Fruit fly (Drosophila melanogaster) whole organism, prepupa: ENCODE results near the gene yellow-f2.
A peak's percentile ranks its signal among the peaks of the same experiment; 100 is the strongest.

ENCODE experiments used
- CG10631 ChIP-seq: fragments of 200-800 bp; sonication (Bioruptor generic); optimal IDR thresholded peaks from 2 replicates; lab custom pipeline; 2016; ENCODE audit warnings: missing biosample characterization, missing genetic modification characterization
- CG10669 ChIP-seq: fragments of 200-800 bp; sonication (Bioruptor generic); optimal IDR thresholded peaks from 3 replicates; lab custom pipeline; 2018; ENCODE audit warnings: missing biosample characterization, mild to moderate bottlenecking, missing genetic modification characterization, moderate library complexity
- CG11294 ChIP-seq: fragments of 200-800 bp; sonication (Bioruptor generic); IDR thresholded peaks from 2 replicates; pipeline ENCODE4 v1.3.6; 2022; ENCODE audit warnings: missing biosample characterization, missing genetic modification characterization
- CG11762 ChIP-seq: fragments of 200-800 bp; sonication (Bioruptor generic); optimal IDR thresholded peaks from 3 replicates; lab custom pipeline; 2016; ENCODE audit warnings: missing biosample characterization, missing genetic modification characterization; ENCODE audit not compliant: insufficient read depth
- CG11902 ChIP-seq: fragments of 200-800 bp; sonication (Bioruptor generic); optimal IDR thresholded peaks from 3 replicates; lab custom pipeline; 2016; ENCODE audit warnings: missing biosample characterization, missing genetic modification characterization
- CG15336 ChIP-seq: fragments of 200-800 bp; sonication (Bioruptor generic); IDR thresholded peaks from 2 replicates; pipeline ENCODE4 v1.3.6; 2022; ENCODE audit warnings: missing biosample characterization, missing genetic modification characterization
- CG1621 ChIP-seq: fragments of 200-800 bp; sonication (Bioruptor generic); optimal IDR thresholded peaks from 3 replicates; lab custom pipeline; 2018; ENCODE audit warnings: missing biosample characterization, mild to moderate bottlenecking, missing genetic modification characterization
- CG16779 ChIP-seq: fragments of 200-800 bp; sonication (Bioruptor generic); optimal IDR thresholded peaks from 3 replicates; lab custom pipeline; 2017; ENCODE audit warnings: missing biosample characterization, mild to moderate bottlenecking, missing genetic modification characterization
- CG3032 ChIP-seq: fragments of 200-800 bp; optimal IDR thresholded peaks from 2 replicates; lab custom pipeline; 2019; ENCODE audit warnings: missing biosample characterization, mild to moderate bottlenecking, missing genetic modification characterization, moderate library complexity
- CG31627 ChIP-seq: fragments of 200-800 bp; sonication (Bioruptor generic); optimal IDR thresholded peaks from 3 replicates; lab custom pipeline; 2016; ENCODE audit warnings: missing biosample characterization, missing genetic modification characterization
- CG34406 ChIP-seq: fragments of 200-800 bp; sonication (Bioruptor generic); optimal IDR thresholded peaks from 3 replicates; lab custom pipeline; 2016; ENCODE audit warnings: missing biosample characterization, missing genetic modification characterization
- CG3919 ChIP-seq: fragments of 200-800 bp; sonication (Bioruptor generic); optimal IDR thresholded peaks from 3 replicates; lab custom pipeline; 2016; ENCODE audit warnings: missing biosample characterization, missing genetic modification characterization
- CG4318 ChIP-seq: fragments of 200-800 bp; sonication (Bioruptor generic); optimal IDR thresholded peaks from 3 replicates; lab custom pipeline; 2017; ENCODE audit warnings: missing biosample characterization, mild to moderate bottlenecking, missing genetic modification characterization
- CG6792 ChIP-seq: fragments of 200-800 bp; sonication (Bioruptor generic); optimal IDR thresholded peaks from 3 replicates; lab custom pipeline; 2016; ENCODE audit warnings: missing biosample characterization, missing genetic modification characterization
- CG6808 ChIP-seq: fragments of 200-800 bp; sonication (Bioruptor generic); optimal IDR thresholded peaks from 3 replicates; lab custom pipeline; 2017; ENCODE audit warnings: missing biosample characterization, missing genetic modification characterization, mild to moderate bottlenecking, moderate library complexity, missing genetic modification reagents
- CG7368 ChIP-seq: fragments of 200-800 bp; sonication (Bioruptor generic); optimal IDR thresholded peaks from 3 replicates; lab custom pipeline; 2016; ENCODE audit warnings: missing biosample characterization, missing genetic modification characterization
- CG8119 ChIP-seq: fragments of 200-800 bp; sonication (Bioruptor generic); IDR thresholded peaks from 3 replicates; pipeline ENCODE4 v1.3.6; 2022; ENCODE audit warnings: missing biosample characterization, missing genetic modification characterization
- CG8319 ChIP-seq: fragments of 200-800 bp; sonication (Bioruptor generic); optimal IDR thresholded peaks from 3 replicates; lab custom pipeline; 2016; ENCODE audit warnings: missing biosample characterization, missing genetic modification characterization
- CG8632 ChIP-seq: fragments of 200-800 bp; sonication (Bioruptor generic); optimal IDR thresholded peaks from 3 replicates; lab custom pipeline; 2016; ENCODE audit warnings: missing biosample characterization, missing genetic modification characterization
- Eip75B ChIP-seq: fragments of 200-800 bp; sonication (Bioruptor generic); optimal IDR thresholded peaks from 3 replicates; lab custom pipeline; 2016; ENCODE audit warnings: missing biosample characterization, missing genetic modification characterization
- Eip78C ChIP-seq: fragments of 200-800 bp; sonication (Bioruptor generic); peaks from one replicate; lab custom pipeline; 2016; ENCODE audit warnings: missing biosample characterization, missing genetic modification characterization
- Eip93F ChIP-seq: fragments of 200-800 bp; sonication (Bioruptor generic); optimal IDR thresholded peaks from 2 replicates; lab custom pipeline; 2016; ENCODE audit warnings: missing biosample characterization, mild to moderate bottlenecking, missing genetic modification characterization
- Ets96B ChIP-seq: fragments of 200-800 bp; optimal IDR thresholded peaks from 2 replicates; lab custom pipeline; 2019; ENCODE audit warnings: missing biosample characterization, mild to moderate bottlenecking, missing genetic modification characterization, moderate library complexity
- Gug ChIP-seq: fragments of 200-800 bp; sonication (Bioruptor generic); IDR thresholded peaks from 2 replicates; pipeline ENCODE4 v1.3.6; 2022; ENCODE audit warnings: missing biosample characterization, missing genetic modification characterization
- Lpt ChIP-seq: fragments of 200-800 bp; sonication (Bioruptor generic); optimal IDR thresholded peaks from 3 replicates; lab custom pipeline; 2016; ENCODE audit warnings: missing biosample characterization, missing genetic modification characterization
- OdsH ChIP-seq: fragments of 200-800 bp; sonication (Bioruptor generic); optimal IDR thresholded peaks from 3 replicates; lab custom pipeline; 2016; ENCODE audit warnings: missing biosample characterization, missing genetic modification characterization
- Smox ChIP-seq: fragments of 200-800 bp; sonication (Bioruptor generic); optimal IDR thresholded peaks from 3 replicates; lab custom pipeline; 2016; ENCODE audit warnings: missing biosample characterization, missing genetic modification characterization
- Sox102F ChIP-seq: fragments of 200-800 bp; sonication (Bioruptor generic); optimal IDR thresholded peaks from 2 replicates; lab custom pipeline; 2016; ENCODE audit warnings: missing biosample characterization, mild to moderate bottlenecking, missing genetic modification characterization
- Sox15 ChIP-seq: fragments of 200-800 bp; sonication (Bioruptor generic); optimal IDR thresholded peaks from 3 replicates; lab custom pipeline; 2016; ENCODE audit warnings: missing biosample characterization, missing genetic modification characterization
- achi ChIP-seq: fragments of 200-800 bp; sonication (Bioruptor generic); optimal IDR thresholded peaks from 3 replicates; lab custom pipeline; 2016; ENCODE audit warnings: missing biosample characterization, missing genetic modification characterization
- acj6 ChIP-seq: fragments of 200-800 bp; sonication (Bioruptor generic); optimal IDR thresholded peaks from 3 replicates; lab custom pipeline; 2016; ENCODE audit warnings: missing biosample characterization, missing genetic modification characterization
- cyc ChIP-seq: fragments of 200-800 bp; sonication (Bioruptor generic); optimal IDR thresholded peaks from 3 replicates; lab custom pipeline; 2016; ENCODE audit warnings: missing biosample characterization, missing genetic modification characterization
- dac ChIP-seq: fragments of 200-800 bp; sonication (Bioruptor generic); optimal IDR thresholded peaks from 2 replicates; lab custom pipeline; 2017; ENCODE audit warnings: missing biosample characterization, mild to moderate bottlenecking, missing genetic modification characterization
- dsx ChIP-seq: fragments of 200-800 bp; optimal IDR thresholded peaks from 3 replicates; lab custom pipeline; 2019; ENCODE audit warnings: missing biosample characterization, mild to moderate bottlenecking, missing genetic modification characterization, moderate library complexity; ENCODE audit not compliant: poor library complexity, severe bottlenecking
- eg ChIP-seq: fragments of 200-800 bp; sonication (Bioruptor generic); IDR thresholded peaks from 3 replicates; pipeline ENCODE4 v1.3.6; 2022; ENCODE audit warnings: missing biosample characterization, missing genetic modification characterization
- fd59A ChIP-seq: fragments of 200-800 bp; sonication (Bioruptor generic); optimal IDR thresholded peaks from 2 replicates; lab custom pipeline; 2017; ENCODE audit warnings: missing biosample characterization, mild to moderate bottlenecking, missing genetic modification characterization, missing genetic modification reagents
- fd85E ChIP-seq: fragments of 200-800 bp; sonication (Bioruptor generic); optimal IDR thresholded peaks from 3 replicates; lab custom pipeline; 2016; ENCODE audit warnings: missing biosample characterization, missing genetic modification characterization
- fkh ChIP-seq: fragments of 200-800 bp; sonication (Bioruptor generic); optimal IDR thresholded peaks from 3 replicates; lab custom pipeline; 2017; ENCODE audit warnings: missing biosample characterization, mild to moderate bottlenecking, missing genetic modification characterization, moderate library complexity
- net ChIP-seq: fragments of 200-800 bp; sonication (Bioruptor generic); optimal IDR thresholded peaks from 3 replicates; lab custom pipeline; 2016; ENCODE audit warnings: missing biosample characterization, missing genetic modification characterization
- pdm3 ChIP-seq: fragments of 200-800 bp; sonication (Bioruptor generic); optimal IDR thresholded peaks from 3 replicates; lab custom pipeline; 2016; ENCODE audit warnings: missing biosample characterization, missing genetic modification characterization
- salr ChIP-seq, 2 experiments: fragments of 200-800 bp; sonication (Bioruptor generic); optimal IDR thresholded peaks; 3 replicates each; lab custom pipeline; 2016 to 2018; ENCODE audit warnings: missing biosample characterization in 2 of 2, missing genetic modification characterization in 2 of 2, mild to moderate bottlenecking in 1 of 2
- spab ChIP-seq: fragments of 200-800 bp; sonication (Bioruptor generic); optimal IDR thresholded peaks from 2 replicates; lab custom pipeline; 2017; ENCODE audit warnings: missing biosample characterization, mild to moderate bottlenecking, missing genetic modification characterization, missing genetic modification reagents
- ss ChIP-seq, 2 experiments: fragments of 200-800 bp; sonication (Bioruptor generic); optimal IDR thresholded peaks; 2 replicates in 1 of 2; 3 replicates in 1 of 2; lab custom pipeline; 2017 to 2018; ENCODE audit warnings: mild to moderate bottlenecking in 2 of 2, missing biosample characterization in 2 of 2, missing genetic modification characterization in 2 of 2, moderate library complexity in 1 of 2
- svp ChIP-seq: fragments of 200-800 bp; sonication (Bioruptor generic); peaks from one replicate; lab custom pipeline; 2016; ENCODE audit warnings: missing biosample characterization, missing genetic modification characterization
- topi ChIP-seq: fragments of 200-800 bp; sonication (Bioruptor generic); optimal IDR thresholded peaks from 3 replicates; lab custom pipeline; 2016; ENCODE audit warnings: missing biosample characterization, missing genetic modification characterization
- vri ChIP-seq: fragments of 200-800 bp; sonication (Bioruptor generic); optimal IDR thresholded peaks from 3 replicates; lab custom pipeline; 2016; ENCODE audit warnings: missing biosample characterization, mild to moderate bottlenecking, missing genetic modification characterization

Gene yellow-f2

dm6 chr3R:12982982-12983633 lies 11.8 kb downstream of the yellow-f2 start:
- TF ChIP-seq Lpt (GFP tag; lab: Kevin White, UChicago) = no peak
- TF ChIP-seq eg = peak; percentile 55; the same call in 2 of the 3 replicates
- peak; percentile 36 for TF ChIP-seq vri (GFP tag; lab: Kevin White, UChicago)
- peak; percentile 13; the same call in 1 of the 3 replicates for TF ChIP-seq CG8119 (GFP tag; lab: Robert Waterston, UW)
- no peak for TF ChIP-seq CG31627 (GFP tag; lab: Kevin White, UChicago)
- TF ChIP-seq CG15336 = peak; percentile 41; the same call in 1 of the 2 replicates
- peak; percentile 36 for TF ChIP-seq svp
- peak; percentile 45 for TF ChIP-seq fkh (GFP tag; lab: Kevin White, UChicago)

- peak; percentile 66 for TF ChIP-seq acj6 (GFP tag; lab: Kevin White, UChicago)
- peak; percentile 65 for TF ChIP-seq topi (GFP tag; lab: Kevin White, UChicago)
- TF ChIP-seq svp = peak; percentile 51
- no peak for TF ChIP-seq CG8319 (GFP tag; lab: Kevin White, UChicago)
- TF ChIP-seq CG34406 = peak; percentile 54
- 0 out of 2 replicates have a peak, but pooled peaks have one; percentile 17 for TF ChIP-seq CG11294
- TF ChIP-seq fkh (GFP tag; lab: Kevin White, UChicago) = peak; percentile 85
- TF ChIP-seq CG4318 (GFP tag; lab: Kevin White, UChicago) = peak; percentile 68
- TF ChIP-seq CG15336 = peak; percentile 50
- peak; percentile 63 for TF ChIP-seq Ets96B
- TF ChIP-seq salr (GFP tag; optimal IDR thresholded peaks at IDR 0.05; lab: Kevin White, UChicago) = peak; percentile 25 to 64
- peak; percentile 42 for TF ChIP-seq Eip75B (GFP tag; lab: Kevin White, UChicago)
- peak; percentile 59 for TF ChIP-seq net
- TF ChIP-seq Smox = peak; percentile 46
- peak; percentile 75 for TF ChIP-seq pdm3
- peak; percentile 44 for TF ChIP-seq CG11762 (GFP tag; lab: Kevin White, UChicago)
- peak; percentile 87 for TF ChIP-seq eg
- no peak for TF ChIP-seq CG3919 (GFP tag; lab: Kevin White, UChicago)
- TF ChIP-seq CG3032 (tag; lab: Kevin White, UChicago) = peak; percentile 68
- TF ChIP-seq spab (GFP tag; lab: Kevin White, UChicago) = no peak
- TF ChIP-seq achi = peak; percentile 61
- peak; percentile 40 for TF ChIP-seq Sox15 (GFP tag; lab: Kevin White, UChicago)
- peak; percentile 93 for TF ChIP-seq Eip78C (GFP tag; lab: Kevin White, UChicago)
- peak; percentile 62 for TF ChIP-seq Gug (GFP tag; lab: Robert Waterston, UW)
- peak; percentile 53 for TF ChIP-seq CG6792 (GFP tag; lab: Kevin White, UChicago)
- TF ChIP-seq dac (GFP tag; lab: Kevin White, UChicago) = peak; percentile 25
- TF ChIP-seq CG10631 (GFP tag; lab: Kevin White, UChicago) = peak; percentile 49
- peak; percentile 29 for TF ChIP-seq CG1621 (tag; lab: Kevin White, UChicago)
- TF ChIP-seq ss (GFP tag; optimal IDR thresholded peaks at IDR 0.05; lab: Kevin White, UChicago) = peak; percentile 20 to 56
- peak; percentile 21 for TF ChIP-seq fd85E (GFP tag; lab: Kevin White, UChicago)
- peak; percentile 63 for TF ChIP-seq OdsH
- TF ChIP-seq Eip93F (GFP tag; lab: Kevin White, UChicago) = peak; percentile 43
- TF ChIP-seq CG7368 = no peak
- peak; percentile 58 for TF ChIP-seq fd59A (GFP tag; lab: Kevin White, UChicago)
- TF ChIP-seq CG11902 (GFP tag; lab: Kevin White, UChicago) = peak; percentile 32
- peak; percentile 44 for TF ChIP-seq dsx
- no peak for TF ChIP-seq CG16779 (tag; lab: Kevin White, UChicago)
- peak; percentile 31 for TF ChIP-seq cyc (GFP tag; lab: Kevin White, UChicago)
- peak; percentile 76 for TF ChIP-seq CG10669 (GFP tag; lab: Kevin White, UChicago)
- TF ChIP-seq CG6808 (GFP tag; lab: Kevin White, UChicago) = peak; percentile 62
- TF ChIP-seq Sox102F = no peak
- TF ChIP-seq vri (GFP tag; lab: Kevin White, UChicago) = peak; percentile 44
- peak; percentile 72 for TF ChIP-seq CG8632 (GFP tag; lab: Kevin White, UChicago)
Observed at dm6 chr3R:12982167-12982981, 12.6 kb downstream of the yellow-f2 start.
